Fruit fly (Drosophila melanogaster) whole organism, wandering third instar larva: ENCODE data around the gene Pink1.

Source experiments
- Jra ChIP-seq: sonication (Bioruptor generic); optimal IDR thresholded peaks from 2 replicates; lab custom pipeline; 2016; ENCODE audit warnings: missing biosample characterization, missing genetic modification characterization
- br ChIP-seq: fragments of 200-800 bp; sonication (Bioruptor generic); optimal IDR thresholded peaks from 2 replicates; lab custom pipeline; 2016; ENCODE audit warnings: missing biosample characterization, missing genetic modification characterization
- fru ChIP-seq: fragments of 200-800 bp; sonication (Bioruptor generic); optimal IDR thresholded peaks from 3 replicates; lab custom pipeline; 2016; ENCODE audit warnings: missing biosample characterization, mild to moderate bottlenecking, missing genetic modification characterization
- lola ChIP-seq: fragments of >200 bp; optimal IDR thresholded peaks from 2 replicates; lab custom pipeline; 2017; ENCODE audit warnings: missing biosample characterization, missing genetic modification characterization
- psq ChIP-seq: fragments of 200-800 bp; sonication (Bioruptor generic); optimal IDR thresholded peaks from 3 replicates; lab custom pipeline; 2017; ENCODE audit warnings: missing biosample characterization, mild to moderate bottlenecking, missing genetic modification characterization, moderate library complexity

DNA sequence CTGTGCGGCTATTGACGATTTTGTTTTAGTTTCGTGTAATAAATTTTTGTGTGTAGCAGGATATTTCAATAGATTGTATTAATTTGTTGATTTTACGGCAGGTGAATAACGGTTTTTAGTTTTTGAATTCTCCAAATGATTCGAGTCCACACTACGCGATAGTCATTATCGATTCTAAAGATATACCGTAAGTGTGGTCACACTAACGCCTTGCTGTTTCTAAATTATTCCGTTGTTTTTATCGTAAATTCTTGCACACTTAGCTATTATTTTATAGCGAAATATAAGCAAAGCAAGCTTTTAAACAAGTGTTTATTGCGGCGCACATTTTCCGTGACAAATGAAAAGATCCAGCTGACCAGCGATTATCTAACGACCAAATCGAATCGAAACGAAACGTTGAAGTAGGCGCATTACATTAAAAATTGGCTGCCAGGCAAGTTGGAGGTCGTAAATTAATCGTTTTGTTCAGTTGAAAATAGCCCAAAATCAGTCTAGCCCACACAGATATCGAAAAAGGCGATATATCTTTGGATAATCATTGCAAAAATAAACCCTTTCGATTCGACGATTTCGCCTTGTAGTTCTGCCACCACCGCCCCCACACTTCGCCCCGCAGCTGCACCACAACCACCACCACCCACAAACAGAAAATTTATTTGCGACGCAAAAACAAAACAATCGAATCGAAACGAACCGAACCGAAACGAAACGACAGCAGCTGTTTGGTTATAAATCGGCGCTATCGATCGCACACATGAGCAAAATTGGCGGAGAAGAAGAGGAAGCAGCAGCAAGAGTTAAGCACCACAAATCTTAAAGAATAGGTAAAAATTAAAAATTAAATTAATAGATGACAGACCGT lies at the start of gene Pink1:
- no peak for TF ChIP-seq fru
- TF ChIP-seq Jra (GFP tag; lab: Kevin White, UChicago), result no peak
- TF ChIP-seq psq (GFP tag; lab: Kevin White, UChicago), result no peak
- TF ChIP-seq lola (GFP tag; lab: Kevin White, UChicago), result no peak
- TF ChIP-seq br (GFP tag; lab: Kevin White, UChicago), result no peak
